Worm (Caenorhabditis elegans) whole organism, mixed stage, embryonic: ENCODE results near the gene clec-22.

ENCODE experiments used
- blmp-1 ChIP-seq: fragments of 150-350 bp; optimal IDR thresholded peaks from 2 replicates; lab custom pipeline; 2014; ENCODE audit warnings: missing biosample characterization, missing genetic modification characterization
- cnd-1 ChIP-seq: fragments of 200-800 bp; sonication (Bioruptor generic); optimal IDR thresholded peaks from 2 replicates; lab custom pipeline; 2018; ENCODE audit warnings: mild to moderate bottlenecking, missing genetic modification characterization, missing compliant biosample characterization
- elt-3 ChIP-seq: fragments of 150-350 bp; optimal IDR thresholded peaks from 2 replicates; lab custom pipeline; 2014; ENCODE audit warnings: missing biosample characterization, missing genetic modification characterization
- lin-13 ChIP-seq: fragments of 150-350 bp; optimal IDR thresholded peaks from 2 replicates; lab custom pipeline; 2014; ENCODE audit warnings: missing biosample characterization, missing genetic modification characterization
- lsy-2 ChIP-seq: fragments of 150-350 bp; optimal IDR thresholded peaks from 2 replicates; lab custom pipeline; 2014; ENCODE audit warnings: missing biosample characterization, missing genetic modification characterization
- nhr-237 ChIP-seq: fragments of 150-350 bp; optimal IDR thresholded peaks from 2 replicates; lab custom pipeline; 2014; ENCODE audit warnings: missing biosample characterization, missing genetic modification characterization
- snpc-4 ChIP-seq: fragments of 150-350 bp; optimal IDR thresholded peaks from 2 replicates; lab custom pipeline; 2014; ENCODE audit warnings: missing biosample characterization, missing genetic modification characterization
- sptf-1 ChIP-seq: sonication (generic microtip); optimal IDR thresholded peaks from 2 replicates; lab custom pipeline; 2017; ENCODE audit warnings: mild to moderate bottlenecking, missing genetic modification characterization, moderate library complexity, missing compliant biosample characterization
- tbx-8 ChIP-seq: fragments of 200-800 bp; sonication (Bioruptor generic); optimal IDR thresholded peaks from 2 replicates; lab custom pipeline; 2018; ENCODE audit warnings: mild to moderate bottlenecking, missing genetic modification characterization, moderate library complexity, missing compliant biosample characterization
- unc-62 ChIP-seq: fragments of 150-350 bp; optimal IDR thresholded peaks from 2 replicates; lab custom pipeline; 2014; ENCODE audit warnings: missing biosample characterization, missing genetic modification reagents, missing genetic modification characterization

ce11 chrV:16812371-16812770 is 45.9 kb upstream of the clec-22 start:
- TF ChIP-seq blmp-1 (tag; lab: Kevin White, UChicago) (no peak), elt-3 (tag; lab: Kevin White, UChicago) (no peak), tbx-8 (GFP tag; lab: Kevin White, UChicago) (no peak), lsy-2 (tag; lab: Kevin White, UChicago) (no peak), nhr-237 (no peak), unc-62 (no peak), sptf-1 (no peak), snpc-4 (tag; lab: Kevin White, UChicago) (no peak), cnd-1 (tag; lab: Kevin White, UChicago) (no peak), lin-13 (tag; lab: Kevin White, UChicago) (no peak)
